Worm (Caenorhabditis elegans) whole organism, L4/young adult: ENCODE measurements around the gene F10G2.4.

Source experiments
- W03F9.2 ChIP-seq: fragments of 150-350 bp; optimal IDR thresholded peaks from 2 replicates; lab custom pipeline; 2014; ENCODE audit warnings: missing biosample characterization, missing genetic modification characterization
- him-1 ChIP-seq: sonication (generic microtip); optimal IDR thresholded peaks from 2 replicates; lab custom pipeline; 2016; ENCODE audit warnings: missing genotype, missing genetic modification reagents, missing genetic modification characterization, missing compliant biosample characterization

DNA sequence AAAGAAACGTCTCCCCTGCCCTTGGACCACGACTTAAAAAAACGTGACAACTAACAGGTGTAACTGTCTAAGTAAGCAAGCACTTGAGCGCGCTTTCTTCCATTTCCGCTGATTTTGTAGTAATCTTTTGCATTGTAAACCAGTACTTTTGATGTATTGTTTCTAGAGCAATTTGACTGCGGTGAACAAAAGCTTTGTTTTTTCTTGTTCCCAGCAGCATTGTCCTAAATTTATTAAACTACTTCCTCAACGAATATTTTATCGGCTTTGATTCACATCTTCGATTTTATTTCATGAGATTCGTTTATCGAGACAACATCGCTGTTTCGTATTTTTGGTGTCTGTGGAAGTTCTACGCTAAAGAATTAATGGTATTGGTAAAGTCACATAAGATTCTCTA lies 38.3 kb upstream of the F10G2.4 start, which contains the start of gene C13A2.1:
- TF ChIP-seq him-1 (tag; lab: Kevin White, UChicago) (no peak), W03F9.2 (tag; lab: Kevin White, UChicago) (no peak)
